Fruit fly (Drosophila melanogaster): ENCODE results near the gene CG4565.

The CG4565 gene

DNA sequence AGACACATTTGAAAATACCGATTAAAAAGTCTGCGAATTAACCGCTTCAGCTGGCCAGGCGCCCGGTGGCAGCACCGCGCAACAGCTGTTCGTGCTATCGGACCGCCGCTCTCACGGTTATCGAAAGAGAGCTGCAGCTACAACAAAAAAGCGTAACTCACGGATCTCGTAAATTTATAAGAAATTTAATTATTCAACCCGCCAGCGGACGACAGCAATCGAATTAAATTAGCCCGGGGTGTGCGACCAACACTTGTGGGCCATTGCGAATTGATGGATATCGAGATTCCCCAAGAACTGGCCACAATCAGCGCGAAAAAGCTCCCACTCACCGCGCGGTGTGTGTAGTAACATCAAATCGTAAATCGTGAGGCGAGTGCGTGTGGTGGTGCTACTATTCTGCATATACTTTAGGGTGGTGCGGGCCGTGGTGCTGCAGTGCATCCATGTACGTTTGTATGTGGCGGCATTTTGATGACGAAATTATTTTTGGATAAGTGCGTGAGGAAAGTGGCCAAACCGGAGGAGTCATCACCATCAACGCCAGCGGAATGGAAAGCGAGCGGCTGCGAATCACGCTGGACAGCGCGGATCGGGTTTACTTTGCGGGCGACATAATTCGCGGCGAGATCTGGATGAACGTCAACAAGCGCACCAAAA lies 33.0 kb downstream of the CG4565 start, which contains the start of gene Leash (continued):
- TF ChIP-seq row (GFP tag; IDR thresholded peaks at IDR 0.05) (peak; percentile 10; the same call in 1 of the 3 replicates), pan (optimal IDR thresholded peaks at IDR 0.05) (no peak), pan (GFP tag; optimal IDR thresholded peaks at IDR 0.05 in 1 of 2, IDR thresholded peaks at IDR 0.05 in 1 of 2) (no peak), ERR (GFP tag; optimal IDR thresholded peaks at IDR 0.05) (no peak), CG13287 (GFP tag; IDR thresholded peaks at IDR 0.05; ENCODE audit: partially characterized antibody) (peak; percentile 56), CG4730 (GFP tag; IDR thresholded peaks at IDR 0.05) (no peak), hb (GFP tag; IDR thresholded peaks at IDR 0.05; ENCODE audit: partially characterized antibody) (no peak), D19A (tag; optimal IDR thresholded peaks at IDR 0.05) (no peak), Drgx (GFP tag; IDR thresholded peaks at IDR 0.05) (no peak), Rfx (GFP tag; IDR thresholded peaks at IDR 0.05) (no peak), Bgb (GFP tag; IDR thresholded peaks at IDR 0.05; ENCODE audit: partially characterized antibody) (peak; percentile 30; the same call in 1 of the 2 replicates), CG34422 (GFP tag; IDR thresholded peaks at IDR 0.05) (peak; percentile 59; the same call in 1 of the 3 replicates), sob (GFP tag; IDR thresholded peaks at IDR 0.05) (no peak), CG34224 (GFP tag; IDR thresholded peaks at IDR 0.05; ENCODE audit: partially characterized antibody) (peak; percentile 62; the same call in 1 of the 3 replicates), CG11695 (GFP tag; IDR thresholded peaks at IDR 0.05) (no peak), dmrt11E (tag; optimal IDR thresholded peaks at IDR 0.05) (no peak), CG7357 (GFP tag; IDR thresholded peaks at IDR 0.05) (no peak), caup (GFP tag; optimal IDR thresholded peaks at IDR 0.05; ENCODE audit: severe bottlenecking) (no peak), Ssrp (tag; optimal IDR thresholded peaks at IDR 0.05) (no peak), CG30431 (GFP tag; optimal IDR thresholded peaks at IDR 0.05) (no peak), Dll (GFP tag; IDR thresholded peaks at IDR 0.05; ENCODE audit: partially characterized antibody) (peak; percentile 68; the same call in 3 of the 4 replicates), CG2199 (GFP tag; IDR thresholded peaks at IDR 0.05) (0 out of 3 replicates have a peak, but pooled peaks have one; percentile 16), klu (GFP tag; IDR thresholded peaks at IDR 0.05) (no peak), CG6175 (GFP tag; IDR thresholded peaks at IDR 0.05) (0 out of 3 replicates have a peak, but pooled peaks have one; percentile 41), CG2875 (GFP tag; optimal IDR thresholded peaks at IDR 0.05) (no peak), Gsc (GFP tag; IDR thresholded peaks at IDR 0.05) (no peak), CG15514 (GFP tag; optimal IDR thresholded peaks at IDR 0.05) (peak; percentile 44), CG11093 (GFP tag; IDR thresholded peaks at IDR 0.05) (no peak), CG14860 (GFP tag; IDR thresholded peaks at IDR 0.05; ENCODE audit: partially characterized antibody) (no peak), slbo (GFP tag; IDR thresholded peaks at IDR 0.05) (no peak), vvl (GFP tag; IDR thresholded peaks at IDR 0.05) (peak; percentile 12; the same call in 1 of the 2 replicates), CG2129 (GFP tag; IDR thresholded peaks at IDR 0.05; ENCODE audit: partially characterized antibody) (0 out of 2 replicates have a peak, but pooled peaks have one; percentile 16), CG14710 (tag; optimal IDR thresholded peaks at IDR 0.05) (no peak), chif (GFP tag; optimal IDR thresholded peaks at IDR 0.05) (no peak), repo (GFP tag; optimal IDR thresholded peaks at IDR 0.05) (no peak), ewg (GFP tag; optimal IDR thresholded peaks at IDR 0.05) (no peak), Hmx (GFP tag; optimal IDR thresholded peaks at IDR 0.05) (no peak), CG6791 (GFP tag; IDR thresholded peaks at IDR 0.05; ENCODE audit: partially characterized antibody) (peak; percentile 66; the same call in 2 of the 3 replicates), bcd (GFP tag; optimal IDR thresholded peaks at IDR 0.05) (no peak), CG8944 (GFP tag; optimal IDR thresholded peaks at IDR 0.05) (no peak), bowl (GFP tag; IDR thresholded peaks at IDR 0.05) (no peak), al (GFP tag; IDR thresholded peaks at IDR 0.05) (no peak), CG12104 (GFP tag; optimal IDR thresholded peaks at IDR 0.05) (no peak), Dp (GFP tag; optimal IDR thresholded peaks at IDR 0.05) (peak; percentile 73), dmrt99B (tag; optimal IDR thresholded peaks at IDR 0.05) (no peak), CTCF (GFP tag; optimal IDR thresholded peaks at IDR 0.05) (peak; percentile 9), YL-1 (GFP tag; optimal IDR thresholded peaks at IDR 0.05) (peak; percentile 16), hbn (GFP tag; IDR thresholded peaks at IDR 0.05; ENCODE audit: partially characterized antibody) (peak; percentile 60; the same call in 1 of the 2 replicates), BEAF-32 (GFP tag; optimal IDR thresholded peaks at IDR 0.05) (peak; percentile 61)

All from whole organism, embryonic.